Worm (Caenorhabditis elegans) whole organism, young adult: ENCODE measurements around the gene chca-1.

Experiments
- B0019.2 ChIP-seq: fragments of 200-800 bp; sonication (Bioruptor generic); conservative IDR thresholded peaks from 2 replicates; pipeline ENCODE4 v1.3.6; 2022; ENCODE audit warnings: missing genetic modification reagents, missing genetic modification characterization, missing compliant biosample characterization
- F33H1.4 ChIP-seq: fragments of 200-800 bp; sonication (Bioruptor generic); IDR thresholded peaks from 2 replicates; pipeline ENCODE4 v1.3.6; 2022; ENCODE audit warnings: missing genetic modification reagents, missing genetic modification characterization, missing compliant biosample characterization
- ama-1 ChIP-seq, 3 experiments: fragments of 150-350 bp in 1 of 3; sonication (generic microtip) in 2 of 3; optimal IDR thresholded peaks; 2 replicates each; lab custom pipeline; 2014 to 2018; ENCODE audit warnings: missing biosample characterization in 2 of 3, missing genetic modification characterization in 2 of 3, missing genetic modification reagents in 2 of 3
- aptf-3 ChIP-seq: fragments of 200-800 bp; sonication (Bioruptor generic); IDR thresholded peaks from 2 replicates; pipeline ENCODE4 v1.3.6; 2022; ENCODE audit warnings: missing genetic modification characterization, missing compliant biosample characterization
- athp-1 ChIP-seq: sonication (generic microtip); optimal IDR thresholded peaks from 2 replicates; lab custom pipeline; 2017; ENCODE audit warnings: mild to moderate bottlenecking, missing genetic modification characterization, missing compliant biosample characterization
- attf-3 ChIP-seq: fragments of 200-800 bp; sonication (Bioruptor generic); conservative IDR thresholded peaks from 2 replicates; pipeline ENCODE4 v1.3.6; 2022; ENCODE audit warnings: missing genetic modification reagents, missing genetic modification characterization, missing compliant biosample characterization
- bed-2 ChIP-seq: fragments of 200-800 bp; sonication (Bioruptor generic); IDR thresholded peaks from 2 replicates; pipeline ENCODE4 v1.3.6; 2022; ENCODE audit warnings: missing genetic modification reagents, missing genetic modification characterization, missing compliant biosample characterization
- cebp-1 ChIP-seq, 2 experiments: fragments of 200-800 bp in 1 of 2; sonication (Bioruptor generic) in 1 of 2; sonication (generic microtip) in 1 of 2; IDR thresholded peaks in 1 of 2; optimal IDR thresholded peaks in 1 of 2; 2 replicates each; pipeline versions ENCODE4 v1.3.6 to Lab custom; 2017 to 2022; ENCODE audit warnings: missing compliant biosample characterization in 2 of 2, missing genetic modification characterization in 2 of 2, mild to moderate bottlenecking in 1 of 2, missing genetic modification reagents in 1 of 2, moderate library complexity in 1 of 2
- ceh-100 ChIP-seq: fragments of 200-800 bp; sonication (Bioruptor generic); IDR thresholded peaks from 2 replicates; pipeline ENCODE4 v1.3.6; 2022; ENCODE audit warnings: missing genetic modification reagents, missing genetic modification characterization, missing compliant biosample characterization
- ceh-40 ChIP-seq: fragments of 200-800 bp; sonication (Bioruptor generic); IDR thresholded peaks from 2 replicates; pipeline ENCODE4 v1.3.6; 2022; ENCODE audit warnings: missing genetic modification characterization, missing compliant biosample characterization
- dox-1 ChIP-seq: fragments of 200-800 bp; sonication (Bioruptor generic); IDR thresholded peaks from 2 replicates; pipeline ENCODE4 v1.3.6; 2022; ENCODE audit warnings: missing genetic modification reagents, missing genetic modification characterization, missing compliant biosample characterization
- dpff-1 ChIP-seq: sonication (generic microtip); optimal IDR thresholded peaks from 2 replicates; lab custom pipeline; 2017; ENCODE audit warnings: mild to moderate bottlenecking, missing genetic modification characterization, missing compliant biosample characterization
- egrh-3 ChIP-seq: fragments of 200-800 bp; sonication (Bioruptor generic); IDR thresholded peaks from 2 replicates; pipeline ENCODE4 v1.3.6; 2022; ENCODE audit warnings: missing genetic modification reagents, missing genetic modification characterization, missing compliant biosample characterization
- hlh-26 ChIP-seq: fragments of 200-800 bp; sonication (Bioruptor generic); conservative IDR thresholded peaks from 2 replicates; pipeline ENCODE4 v1.3.6; 2022; ENCODE audit warnings: missing genetic modification reagents, missing genetic modification characterization, missing compliant biosample characterization
- let-526 ChIP-seq: fragments of 200-800 bp; sonication (Bioruptor generic); IDR thresholded peaks from 2 replicates; pipeline ENCODE4 v1.3.6; 2022; ENCODE audit warnings: missing genetic modification reagents, missing genetic modification characterization, missing compliant biosample characterization
- lin-26 ChIP-seq: fragments of 200-800 bp; sonication (Bioruptor generic); IDR thresholded peaks from 2 replicates; pipeline ENCODE4 v1.3.6; 2022; ENCODE audit warnings: missing genetic modification reagents, missing genetic modification characterization, missing compliant biosample characterization
- lin-54 ChIP-seq: fragments of 200-800 bp; sonication (Bioruptor generic); optimal IDR thresholded peaks from 2 replicates; lab custom pipeline; 2018; ENCODE audit warnings: mild to moderate bottlenecking, missing genetic modification characterization, missing compliant biosample characterization
- madf-6 ChIP-seq: fragments of 200-800 bp; sonication (Bioruptor generic); IDR thresholded peaks from 2 replicates; pipeline ENCODE4 v1.3.6; 2022; ENCODE audit warnings: missing genetic modification reagents, missing genetic modification characterization, missing compliant biosample characterization
- madf-8 ChIP-seq: fragments of 200-800 bp; sonication (Bioruptor generic); conservative IDR thresholded peaks from 2 replicates; pipeline ENCODE4 v1.3.6; 2022; ENCODE audit warnings: missing genetic modification reagents, missing genetic modification characterization, missing compliant biosample characterization
- mes-4 ChIP-seq: sonication (generic microtip); optimal IDR thresholded peaks from 2 replicates; lab custom pipeline; 2016; ENCODE audit warnings: missing genotype, missing genetic modification characterization, missing compliant biosample characterization
- nfya-1 ChIP-seq: sonication (generic microtip); optimal IDR thresholded peaks from 2 replicates; lab custom pipeline; 2017; ENCODE audit warnings: antibody characterized with exemption, missing compliant biosample characterization, missing genetic modification characterization, borderline replicate concordance; ENCODE audit not compliant: insufficient read depth
- nfya-2 ChIP-seq: fragments of 200-800 bp; sonication (Bioruptor generic); IDR thresholded peaks from 2 replicates; pipeline ENCODE4 v1.3.6; 2022; ENCODE audit warnings: missing genetic modification reagents, missing genetic modification characterization, missing compliant biosample characterization
- nhr-90 ChIP-seq: sonication (generic microtip); optimal IDR thresholded peaks from 2 replicates; lab custom pipeline; 2016; ENCODE audit warnings: missing genotype, mild to moderate bottlenecking, missing genetic modification characterization, missing compliant biosample characterization
- repo-1 ChIP-seq: sonication (generic microtip); optimal IDR thresholded peaks from 2 replicates; lab custom pipeline; 2017; ENCODE audit warnings: mild to moderate bottlenecking, missing genetic modification characterization, missing compliant biosample characterization
- rpc-1 ChIP-seq, 2 experiments: fragments of 150-350 bp in 1 of 2; sonication (generic microtip) in 1 of 2; optimal IDR thresholded peaks; 2 replicates each; lab custom pipeline; 2014 to 2018; ENCODE audit warnings: missing biosample characterization in 1 of 2, missing genetic modification characterization in 1 of 2, missing genetic modification reagents in 1 of 2, missing genotype in 1 of 2
- sdz-38 ChIP-seq: sonication (generic microtip); optimal IDR thresholded peaks from 2 replicates; lab custom pipeline; 2016; ENCODE audit warnings: missing genotype, missing genetic modification characterization, missing compliant biosample characterization
- unc-130 ChIP-seq: sonication (generic microtip); optimal IDR thresholded peaks from 2 replicates; lab custom pipeline; 2016; ENCODE audit warnings: missing genetic modification reagents, missing genetic modification characterization, missing compliant biosample characterization
- xnd-1 ChIP-seq: sonication (generic microtip); optimal IDR thresholded peaks from 2 replicates; lab custom pipeline; 2016; ENCODE audit warnings: missing genotype, missing genetic modification reagents, missing genetic modification characterization, missing compliant biosample characterization
- zfh-2 ChIP-seq: fragments of 200-800 bp; sonication (Bioruptor generic); conservative IDR thresholded peaks from 2 replicates; pipeline ENCODE4 v1.3.6; 2022; ENCODE audit warnings: missing genetic modification reagents, missing genetic modification characterization, missing compliant biosample characterization
- zim-3 ChIP-seq: sonication (generic microtip); optimal IDR thresholded peaks from 2 replicates; lab custom pipeline; 2017; ENCODE audit warnings: mild to moderate bottlenecking, missing genetic modification characterization, moderate library complexity, missing compliant biosample characterization
- ztf-18 ChIP-seq: sonication (generic microtip); optimal IDR thresholded peaks from 2 replicates; lab custom pipeline; 2016; ENCODE audit warnings: missing genotype, mild to moderate bottlenecking, missing genetic modification characterization, missing compliant biosample characterization
- ztf-22 ChIP-seq: fragments of 200-800 bp; sonication (Bioruptor generic); optimal IDR thresholded peaks from 2 replicates; lab custom pipeline; 2018; ENCODE audit warnings: mild to moderate bottlenecking, missing genetic modification characterization, moderate library complexity, missing compliant biosample characterization
- ztf-28 ChIP-seq: fragments of 200-800 bp; sonication (Bioruptor generic); IDR thresholded peaks from 2 replicates; pipeline ENCODE4 v1.3.6; 2022; ENCODE audit warnings: missing genetic modification reagents, missing genetic modification characterization, missing compliant biosample characterization
- ztf-6 ChIP-seq: fragments of 200-800 bp; sonication (Bioruptor generic); IDR thresholded peaks from 2 replicates; pipeline ENCODE4 v1.3.6; 2022; ENCODE audit warnings: missing genetic modification reagents, missing genetic modification characterization, missing compliant biosample characterization

chca-1 gene

DNA sequence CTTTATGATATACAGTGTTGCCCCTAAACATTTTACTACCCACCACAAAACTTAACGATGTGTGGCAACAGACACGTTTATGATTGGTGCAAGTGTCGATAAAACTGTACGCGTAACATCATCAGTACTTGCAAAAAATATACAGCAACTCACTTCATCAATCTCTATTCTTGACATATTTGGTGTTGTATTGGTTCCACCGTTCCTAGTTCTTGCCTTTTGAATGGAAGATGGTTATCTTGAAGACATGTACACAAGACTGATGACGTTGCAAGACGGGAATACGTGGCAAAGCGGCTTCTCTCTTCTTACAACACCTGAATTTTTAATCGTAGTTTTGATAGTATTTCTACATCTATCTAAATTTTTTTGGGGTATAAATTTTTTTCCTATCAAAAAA is 40.3 kb upstream of the chca-1 start:
- TF ChIP-seq xnd-1 (tag; lab: Kevin White, UChicago) (no peak), ceh-40 (GFP tag; lab: Robert Waterston, UW) (no peak), attf-3 (no peak)

ce11 chrIV:9613072-9613590 is 38.1 kb upstream of the chca-1 start:
- TF ChIP-seq sdz-38 (tag; lab: Kevin White, UChicago) (no peak), zfh-2 (no peak), mes-4 (tag; lab: Kevin White, UChicago) (no peak), dox-1 (GFP tag; lab: Robert Waterston, UW) (no peak), lin-54 (GFP tag; lab: Kevin White, UChicago) (no peak), madf-8 (GFP tag; lab: Robert Waterston, UW) (no peak), cebp-1 (GFP tag; IDR thresholded peaks at IDR 0.05; lab: Robert Waterston, UW) (no peak), cebp-1 (tag; optimal IDR thresholded peaks at IDR 0.05; lab: Kevin White, UChicago) (no peak), ceh-100 (no peak), repo-1 (tag; lab: Kevin White, UChicago) (no peak), madf-6 (GFP tag; lab: Robert Waterston, UW) (no peak), ama-1 (optimal IDR thresholded peaks at IDR 0.05; lab: Kevin White, UChicago) (no peak), ama-1 (GFP tag; optimal IDR thresholded peaks at IDR 0.05; lab: Kevin White, UChicago) (no peak)

DNA sequence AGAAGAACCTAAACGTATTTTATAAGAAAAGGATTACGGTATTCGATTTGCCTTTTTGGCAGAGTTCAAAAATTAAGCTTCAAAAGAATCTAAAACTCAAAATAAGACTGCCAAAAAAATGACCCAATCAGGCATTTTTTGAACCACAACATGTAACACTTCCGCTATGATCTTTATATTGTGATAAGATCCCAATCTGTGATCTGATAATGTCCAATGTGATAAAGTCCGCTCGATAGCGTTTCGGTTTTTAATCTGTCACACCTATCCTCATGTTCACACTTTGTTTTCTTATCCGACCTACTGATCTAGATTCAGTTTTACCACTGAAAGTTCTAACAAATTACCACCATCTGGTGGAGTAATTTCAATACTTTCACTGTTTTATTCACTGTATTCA is 37.1 kb upstream of the chca-1 start:
- TF ChIP-seq mes-4 (tag; lab: Kevin White, UChicago) (no peak), aptf-3 (GFP tag; lab: Robert Waterston, UW) (no peak), athp-1 (tag; lab: Kevin White, UChicago) (no peak), lin-26 (GFP tag; lab: Robert Waterston, UW) (no peak), zim-3 (tag; lab: Kevin White, UChicago) (no peak), bed-2 (GFP tag; lab: Robert Waterston, UW) (no peak)

DNA sequence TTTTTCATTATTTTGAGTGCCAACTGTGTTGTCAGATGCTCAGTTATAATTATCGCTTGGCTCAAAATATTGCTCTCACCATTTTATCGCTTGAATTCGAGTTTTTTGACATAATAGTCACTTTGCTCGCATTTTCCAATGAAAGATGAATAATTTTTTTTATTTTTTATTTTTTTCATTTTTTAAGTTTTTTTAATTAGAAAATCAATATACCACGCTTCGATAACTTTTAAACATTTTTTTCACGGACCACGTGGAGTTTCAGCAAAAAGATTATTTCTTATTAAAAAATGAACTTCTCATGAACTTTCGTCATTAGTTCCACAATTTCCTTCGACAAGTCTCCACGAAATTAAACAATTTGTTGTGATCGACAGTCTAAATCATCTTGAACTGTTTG is 36.5 kb upstream of the chca-1 start, which contains the start of gene elt-1:
TSS of gene elt-1 (plus strand) at position 301 of the 400 bp plus-strand sequence.
- TF ChIP-seq repo-1 (tag; lab: Kevin White, UChicago), result no peak
- TF ChIP-seq nhr-90 (tag; lab: Kevin White, UChicago), result no peak
- no peak for TF ChIP-seq ceh-100
- no peak for TF ChIP-seq dpff-1 (tag; lab: Kevin White, UChicago)
- no peak for TF ChIP-seq ztf-6 (GFP tag; lab: Robert Waterston, UW)
- no peak for TF ChIP-seq nfya-2 (GFP tag; lab: Robert Waterston, UW)
- TF ChIP-seq lin-26 (GFP tag; lab: Robert Waterston, UW), result no peak
- no peak for TF ChIP-seq nfya-1 (tag; lab: Kevin White, UChicago)
- no peak for TF ChIP-seq hlh-26
- TF ChIP-seq rpc-1 (optimal IDR thresholded peaks at IDR 0.05; lab: Kevin White, UChicago), result no peak
- TF ChIP-seq rpc-1 (tag; optimal IDR thresholded peaks at IDR 0.05; lab: Kevin White, UChicago), result no peak
- no peak for TF ChIP-seq ztf-22 (GFP tag; lab: Kevin White, UChicago)
- TF ChIP-seq egrh-3 (GFP tag; lab: Robert Waterston, UW), result no peak
- TF ChIP-seq B0019.2 (GFP tag; lab: Robert Waterston, UW), result no peak
- no peak for TF ChIP-seq ztf-28 (GFP tag; lab: Robert Waterston, UW)
- TF ChIP-seq let-526 (GFP tag; lab: Robert Waterston, UW), result no peak
- TF ChIP-seq F33H1.4 (GFP tag; lab: Robert Waterston, UW), result no peak
- no peak for TF ChIP-seq attf-3
- TF ChIP-seq ztf-18, result no peak
- no peak for TF ChIP-seq unc-130
- no peak for TF ChIP-seq athp-1 (tag; lab: Kevin White, UChicago)
- TF ChIP-seq, all 124 proteins: peak for 0
